Worm (Caenorhabditis elegans): ENCODE data around the gene pgap-3.

DNA sequence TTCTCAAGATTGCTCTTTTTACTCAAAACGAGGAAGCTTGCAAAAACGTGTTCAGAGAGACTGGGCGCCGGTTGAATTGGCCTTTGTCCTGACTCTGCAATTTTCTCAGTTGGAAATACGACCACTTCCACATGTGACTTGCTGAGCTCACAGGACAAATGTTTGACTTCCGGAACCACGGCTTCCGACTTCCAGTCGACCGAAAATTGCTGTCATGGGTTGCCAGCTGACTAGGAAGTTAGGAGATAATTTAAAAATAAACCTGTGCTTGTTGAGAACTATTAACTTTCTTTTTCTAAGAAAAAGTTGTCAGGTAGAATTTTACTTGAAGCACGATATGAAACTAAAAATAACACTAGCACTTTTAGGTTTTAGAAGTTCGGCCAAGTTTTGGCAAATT is 16.1 kb downstream of the pgap-3 start:
- TF ChIP-seq attf-5 (GFP tag; optimal IDR thresholded peaks at IDR 0.05) (no peak), atf-7 (tag; optimal IDR thresholded peaks at IDR 0.05) (no peak), B0336.3 (GFP tag; IDR thresholded peaks at IDR 0.05) (no peak), rcor-1 (GFP tag; IDR thresholded peaks at IDR 0.05) (no peak), snpc-3.4 (tag; optimal IDR thresholded peaks at IDR 0.05) (no peak), madf-10 (tag; optimal IDR thresholded peaks at IDR 0.05) (no peak)

All from whole organism, young adult.